Worm (Caenorhabditis elegans) whole organism, L4 larva: ENCODE data around the gene tatn-1.

Experiments
- F26F4.8 ChIP-seq: fragments of 200-800 bp; sonication (Bioruptor generic); conservative IDR thresholded peaks from 2 replicates; pipeline ENCODE4 v1.3.6; 2022; ENCODE audit warnings: missing genetic modification characterization, missing compliant biosample characterization
- T20F7.1 ChIP-seq: fragments of 200-800 bp; sonication (Bioruptor generic); optimal IDR thresholded peaks from 2 replicates; lab custom pipeline; 2018; ENCODE audit warnings: mild to moderate bottlenecking, missing genetic modification characterization, missing compliant biosample characterization
- Y105C5A.15 ChIP-seq: fragments of 200-800 bp; sonication (Bioruptor generic); IDR thresholded peaks from 2 replicates; pipeline ENCODE4 v1.3.6; 2022; ENCODE audit warnings: missing genetic modification characterization, missing compliant biosample characterization
- Y48G9A.11 ChIP-seq: fragments of 200-800 bp; sonication (Bioruptor generic); IDR thresholded peaks from 2 replicates; pipeline ENCODE4 v1.3.6; 2022; ENCODE audit warnings: missing genetic modification reagents, missing genetic modification characterization, missing compliant biosample characterization
- Y5F2A.4 ChIP-seq: fragments of 200-800 bp; sonication (Bioruptor generic); optimal IDR thresholded peaks from 2 replicates; lab custom pipeline; 2018; ENCODE audit warnings: mild to moderate bottlenecking, missing genetic modification characterization, missing compliant biosample characterization
- Y75B8A.6 ChIP-seq: fragments of 200-800 bp; sonication (Bioruptor generic); IDR thresholded peaks from 2 replicates; pipeline ENCODE4 v1.3.6; 2022; ENCODE audit warnings: missing genetic modification reagents, missing genetic modification characterization, missing compliant biosample characterization
- ZK337.2 ChIP-seq: fragments of 200-800 bp; sonication (Bioruptor generic); IDR thresholded peaks from 2 replicates; pipeline ENCODE4 v1.3.6; 2022; ENCODE audit warnings: missing genetic modification reagents, missing genetic modification characterization, missing compliant biosample characterization
- aha-1 ChIP-seq: fragments of 150-350 bp; peaks from one replicate; lab custom pipeline; 2014; ENCODE audit warnings: missing biosample characterization, missing genetic modification characterization
- ama-1 ChIP-seq: fragments of 150-350 bp; optimal IDR thresholded peaks from 2 replicates; lab custom pipeline; 2014; ENCODE audit warnings: inconsistent platforms, mixed read lengths
- ces-1 ChIP-seq: fragments of 150-350 bp; sonication (generic microtip); optimal IDR thresholded peaks from 4 replicates; lab custom pipeline; 2014; ENCODE audit warnings: missing biosample characterization, missing genetic modification reagents, missing genetic modification characterization
- ctbp-1 ChIP-seq: fragments of 200-800 bp; sonication (Bioruptor generic); IDR thresholded peaks from 2 replicates; pipeline ENCODE4 v1.3.6; 2022; ENCODE audit warnings: missing genetic modification reagents, missing genetic modification characterization, missing compliant biosample characterization
- daf-12 ChIP-seq: fragments of 150-350 bp; optimal IDR thresholded peaks from 2 replicates; lab custom pipeline; 2014; ENCODE audit warnings: missing biosample characterization, missing genetic modification reagents, missing genetic modification characterization
- daf-16 ChIP-seq, 3 experiments: sonication (generic microtip); optimal IDR thresholded peaks; 2 replicates each; lab custom pipeline; 2016 to 2017; ENCODE audit warnings: missing genetic modification characterization in 3 of 3, missing genetic modification reagents in 3 of 3, mild to moderate bottlenecking in 2 of 3, missing compliant biosample characterization in 2 of 3, missing biosample characterization in 1 of 3, moderate library complexity in 1 of 3
- daf-19 ChIP-seq: fragments of 200-800 bp; sonication (Bioruptor generic); conservative IDR thresholded peaks from 2 replicates; pipeline ENCODE4 v1.3.6; 2022; ENCODE audit warnings: missing genetic modification characterization, missing compliant biosample characterization
- daf-8 ChIP-seq: fragments of 200-800 bp; sonication (Bioruptor generic); IDR thresholded peaks from 2 replicates; pipeline ENCODE4 v1.3.6; 2022; ENCODE audit warnings: missing genetic modification characterization, missing compliant biosample characterization
- dmd-6 ChIP-seq: fragments of 200-800 bp; sonication (Bioruptor generic); IDR thresholded peaks from 2 replicates; pipeline ENCODE4 v1.3.6; 2022; ENCODE audit warnings: missing genetic modification reagents, missing genetic modification characterization, missing compliant biosample characterization
- dve-1 ChIP-seq: sonication (generic microtip); optimal IDR thresholded peaks from 2 replicates; lab custom pipeline; 2017; ENCODE audit warnings: antibody characterized with exemption, mild to moderate bottlenecking, missing genetic modification characterization, missing compliant biosample characterization; ENCODE audit not compliant: insufficient read depth
- egl-43 ChIP-seq: fragments of 200-800 bp; sonication (Bioruptor generic); IDR thresholded peaks from 2 replicates; pipeline ENCODE4 v1.3.6; 2022; ENCODE audit warnings: missing genetic modification reagents, missing genetic modification characterization, missing compliant biosample characterization
- hif-1 ChIP-seq, 2 experiments: sonication (generic microtip); optimal IDR thresholded peaks; 2 replicates each; lab custom pipeline; 2016 to 2017; ENCODE audit warnings: missing compliant biosample characterization in 2 of 2, missing genetic modification characterization in 2 of 2, missing genetic modification reagents in 2 of 2, missing genotype in 2 of 2, mild to moderate bottlenecking in 1 of 2
- hlh-11 ChIP-seq: fragments of 200-800 bp; sonication (Bioruptor generic); optimal IDR thresholded peaks from 2 replicates; lab custom pipeline; 2018; ENCODE audit warnings: mild to moderate bottlenecking, missing genetic modification characterization, missing compliant biosample characterization
- hlh-30 ChIP-seq: sonication (generic microtip); optimal IDR thresholded peaks from 2 replicates; lab custom pipeline; 2017; ENCODE audit warnings: antibody characterized with exemption, mild to moderate bottlenecking, missing genetic modification characterization, missing compliant biosample characterization; ENCODE audit not compliant: insufficient read depth
- jun-1 ChIP-seq: fragments of 150-350 bp; optimal IDR thresholded peaks from 2 replicates; lab custom pipeline; 2014; ENCODE audit warnings: missing biosample characterization, missing genetic modification reagents, missing genetic modification characterization
- lim-7 ChIP-seq: fragments of 200-800 bp; sonication (Bioruptor generic); IDR thresholded peaks from 2 replicates; pipeline ENCODE4 v1.3.6; 2022; ENCODE audit warnings: missing genetic modification characterization, missing compliant biosample characterization
- lin-38 ChIP-seq: fragments of 200-800 bp; sonication (Bioruptor generic); IDR thresholded peaks from 2 replicates; pipeline ENCODE4 v1.3.6; 2022; ENCODE audit warnings: missing genetic modification reagents, missing genetic modification characterization, missing compliant biosample characterization
- madf-9 ChIP-seq: fragments of 200-800 bp; sonication (Bioruptor generic); conservative IDR thresholded peaks from 2 replicates; pipeline ENCODE4 v1.3.6; 2022; ENCODE audit warnings: missing genetic modification reagents, missing genetic modification characterization, missing compliant biosample characterization
- mdl-1 ChIP-seq, 2 experiments: fragments of 150-350 bp in 1 of 2; sonication (generic microtip) in 1 of 2; optimal IDR thresholded peaks; 2 replicates each; lab custom pipeline; 2014 to 2017; ENCODE audit warnings: missing biosample characterization in 2 of 2, missing genetic modification characterization in 2 of 2
- mxl-2 ChIP-seq: fragments of 200-800 bp; sonication (Bioruptor generic); conservative IDR thresholded peaks from 2 replicates; pipeline ENCODE4 v1.3.6; 2022; ENCODE audit warnings: missing genetic modification reagents, missing genetic modification characterization, missing compliant biosample characterization
- mxl-3 ChIP-seq: fragments of 200-800 bp; sonication (Bioruptor generic); optimal IDR thresholded peaks from 2 replicates; lab custom pipeline; 2018; ENCODE audit warnings: mild to moderate bottlenecking, missing genetic modification characterization, missing compliant biosample characterization
- nhr-10 ChIP-seq: fragments of 150-350 bp; optimal IDR thresholded peaks from 2 replicates; lab custom pipeline; 2014; ENCODE audit warnings: missing biosample characterization, missing genetic modification characterization
- nhr-102 ChIP-seq: sonication (generic microtip); optimal IDR thresholded peaks from 2 replicates; lab custom pipeline; 2016; ENCODE audit warnings: mild to moderate bottlenecking, missing genetic modification characterization, moderate library complexity, missing compliant biosample characterization
- nhr-28 ChIP-seq: fragments of 150-350 bp; optimal IDR thresholded peaks from 2 replicates; lab custom pipeline; 2014; ENCODE audit warnings: missing biosample characterization, missing genetic modification characterization
- nhr-42 ChIP-seq: fragments of 200-800 bp; sonication (Bioruptor generic); IDR thresholded peaks from 2 replicates; pipeline ENCODE4 v1.3.6; 2022; ENCODE audit warnings: missing genetic modification characterization, missing compliant biosample characterization
- nhr-48 ChIP-seq: sonication (generic microtip); optimal IDR thresholded peaks from 2 replicates; lab custom pipeline; 2016; ENCODE audit warnings: mild to moderate bottlenecking, missing genetic modification characterization, missing compliant biosample characterization
- nhr-76 ChIP-seq: fragments of 150-350 bp; optimal IDR thresholded peaks from 2 replicates; lab custom pipeline; 2014; ENCODE audit warnings: missing biosample characterization, missing genetic modification characterization
- php-3 ChIP-seq: fragments of 200-800 bp; sonication (Bioruptor generic); IDR thresholded peaks from 2 replicates; pipeline ENCODE4 v1.3.6; 2022; ENCODE audit warnings: missing genetic modification reagents, missing genetic modification characterization, missing compliant biosample characterization
- rbr-2 ChIP-seq: sonication (generic microtip); optimal IDR thresholded peaks from 2 replicates; lab custom pipeline; 2016; ENCODE audit warnings: missing genotype, missing genetic modification characterization, missing compliant biosample characterization
- tra-1 ChIP-seq: fragments of 200-800 bp; sonication (Bioruptor generic); IDR thresholded peaks from 2 replicates; pipeline ENCODE4 v1.3.6; 2022; ENCODE audit warnings: missing genetic modification reagents, missing genetic modification characterization, missing compliant biosample characterization
- unc-130 ChIP-seq: sonication (generic microtip); optimal IDR thresholded peaks from 2 replicates; lab custom pipeline; 2016; ENCODE audit warnings: missing genetic modification reagents, missing genetic modification characterization, missing compliant biosample characterization
- unc-62 ChIP-seq, 3 experiments: fragments of 150-350 bp in 1 of 3; sonication (generic microtip); optimal IDR thresholded peaks in 2 of 3; peaks in 1 of 3; 1 replicate in 1 of 3; 2 replicates in 2 of 3; lab custom pipeline; 2014 to 2017; ENCODE audit warnings: missing biosample characterization in 3 of 3, missing genetic modification characterization in 3 of 3, missing genetic modification reagents in 3 of 3, missing genotype in 1 of 3
- zag-1 ChIP-seq: fragments of 150-350 bp; optimal IDR thresholded peaks from 2 replicates; lab custom pipeline; 2014; ENCODE audit warnings: missing biosample characterization, missing genetic modification characterization
- zip-11 ChIP-seq: fragments of 200-800 bp; sonication (Bioruptor generic); IDR thresholded peaks from 2 replicates; pipeline ENCODE4 v1.3.6; 2022; ENCODE audit warnings: missing genetic modification characterization, missing compliant biosample characterization

The tatn-1 gene

DNA sequence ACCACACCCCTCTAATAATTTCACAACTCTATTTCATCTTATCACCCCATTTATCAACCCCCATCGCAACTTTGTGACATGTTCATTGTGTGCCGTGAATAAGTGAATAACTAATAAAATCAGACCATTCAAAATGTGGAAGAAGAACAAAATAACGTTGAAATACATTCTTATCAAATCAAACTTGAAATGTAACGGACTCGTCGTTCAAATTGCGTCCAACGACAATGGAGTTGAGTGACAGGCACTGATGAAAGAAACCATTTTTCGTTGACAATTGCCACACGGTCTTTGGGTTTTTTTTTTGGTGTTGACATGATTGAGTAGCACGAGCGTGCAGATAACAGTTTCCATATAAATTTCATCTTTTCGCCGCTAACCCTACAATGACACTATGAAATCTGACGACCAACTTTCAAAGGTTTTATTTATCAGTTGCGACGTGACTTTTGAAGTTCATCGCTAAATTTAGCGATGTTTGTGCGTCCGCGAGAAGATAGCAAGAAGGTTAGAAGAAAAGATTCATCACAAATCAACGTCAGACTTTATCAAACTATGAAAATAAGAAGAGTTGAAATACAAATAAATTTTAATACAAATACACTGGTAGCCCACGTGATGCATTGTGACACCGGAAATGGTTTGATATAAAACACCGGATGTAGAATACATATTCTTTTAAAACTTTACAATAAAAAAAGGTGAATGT, 7.2 kb upstream of the tatn-1 start (continued):
- no peak for TF ChIP-seq ZK337.2 (GFP tag; lab: Robert Waterston, UW)
- TF ChIP-seq F26F4.8: no peak
- no peak for TF ChIP-seq lim-7
- peak; percentile 29 for TF ChIP-seq hlh-30 (tag; lab: Kevin White, UChicago)
- no peak for TF ChIP-seq nhr-42

DNA sequence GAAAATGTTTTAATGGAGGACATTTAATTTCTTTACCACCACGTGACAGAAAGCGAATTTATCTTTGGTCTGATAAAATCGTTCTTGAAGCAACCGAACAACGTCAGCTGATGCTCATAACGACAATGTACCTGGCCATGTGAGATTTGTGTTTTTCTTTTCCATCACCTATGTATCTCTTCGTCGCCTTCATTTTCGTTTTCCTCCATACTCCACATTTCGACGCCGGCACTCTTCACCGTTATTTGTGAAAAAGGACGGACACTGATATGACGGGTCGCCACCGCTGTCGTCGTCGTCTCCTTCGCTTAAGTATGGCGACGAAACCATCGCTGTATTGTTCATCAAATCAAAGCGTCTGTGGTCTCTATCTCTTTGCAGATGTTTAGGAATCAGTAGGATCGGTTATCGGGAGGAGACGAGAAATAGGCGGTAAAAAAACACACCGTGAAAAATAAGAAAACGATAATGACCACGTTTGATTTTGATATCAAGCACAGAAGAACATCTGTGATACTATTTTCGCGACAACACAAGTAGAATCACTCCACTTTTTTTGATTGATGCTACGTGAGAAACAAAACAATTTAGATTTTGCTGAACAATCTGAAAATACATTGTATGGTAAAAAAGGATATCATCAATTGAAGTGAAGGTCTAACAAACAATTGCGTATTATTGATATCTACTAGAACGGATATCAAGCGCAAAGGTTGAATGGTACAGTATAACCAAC, 3.8 kb upstream of the tatn-1 start:
- TF ChIP-seq mdl-1 (tag; optimal IDR thresholded peaks at IDR 0.05; lab: Kevin White, UChicago) (peak in 1 of 2 experiments; percentile 61), nhr-28 (tag; lab: Kevin White, UChicago) (peak; percentile 61), tra-1 (0 out of 2 replicates have a peak, but pooled peaks have one; percentile 35), aha-1 (tag; lab: Kevin White, UChicago) (peak; percentile 64), nhr-10 (peak; percentile 34), ama-1 (lab: Kevin White, UChicago) (no peak), hlh-30 (tag; lab: Kevin White, UChicago) (peak; percentile 77), dmd-6 (GFP tag; lab: Robert Waterston, UW) (peak; percentile 70), dve-1 (peak; percentile 18), nhr-48 (tag; lab: Kevin White, UChicago) (peak; percentile 53), rbr-2 (tag; lab: Kevin White, UChicago) (no peak), php-3 (GFP tag; lab: Robert Waterston, UW) (peak; percentile 40; the same call in 1 of the 2 replicates), daf-16 (GFP tag; optimal IDR thresholded peaks at IDR 0.05; lab: Kevin White, UChicago) (no peak), daf-16 (tag; optimal IDR thresholded peaks at IDR 0.05; lab: Kevin White, UChicago) (peak; percentile 59), unc-62 (GFP tag; optimal IDR thresholded peaks at IDR 0.05 in 1 of 2; lab: Kevin White, UChicago) (peak in 1 of 2 experiments; percentile 90), unc-62 (tag; optimal IDR thresholded peaks at IDR 0.05; lab: Kevin White, UChicago) (no peak), jun-1 (tag; lab: Kevin White, UChicago) (no peak), hlh-11 (peak; percentile 82), hif-1 (tag; optimal IDR thresholded peaks at IDR 0.05; lab: Kevin White, UChicago) (peak; percentile 34 to 74), Y105C5A.15 (GFP tag; lab: Robert Waterston, UW) (no peak), mxl-3 (GFP tag; lab: Kevin White, UChicago) (peak; percentile 65)

DNA sequence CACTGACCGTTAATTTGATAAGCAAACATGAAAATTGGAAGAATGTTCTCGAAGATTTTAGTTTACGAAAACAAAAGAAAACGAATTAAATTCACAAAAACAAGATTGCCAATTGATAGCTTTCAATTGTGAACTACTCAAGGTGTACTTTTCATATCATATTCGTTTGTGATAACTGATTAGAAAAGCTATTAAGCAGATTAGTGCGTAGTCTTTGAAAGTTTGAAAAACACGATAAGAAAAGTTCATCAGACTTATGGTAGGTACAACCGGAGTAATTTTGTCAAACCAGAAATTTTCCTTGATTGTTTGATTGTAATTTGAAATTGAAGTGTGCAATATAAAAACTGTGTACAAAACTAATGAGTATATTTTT, 3.3 kb upstream of the tatn-1 start:
- no peak for TF ChIP-seq daf-12 (tag; lab: Kevin White, UChicago)
- no peak for TF ChIP-seq T20F7.1
- TF ChIP-seq daf-8 (GFP tag; lab: Robert Waterston, UW): no peak
- no peak for TF ChIP-seq tra-1
- TF ChIP-seq lim-7: no peak
- no peak for TF ChIP-seq nhr-48 (tag; lab: Kevin White, UChicago)
- TF ChIP-seq zag-1 (tag; lab: Kevin White, UChicago): no peak
- no peak for TF ChIP-seq egl-43 (GFP tag; lab: Robert Waterston, UW)
- no peak for TF ChIP-seq daf-16 (GFP tag; optimal IDR thresholded peaks at IDR 0.05; lab: Kevin White, UChicago)
- peak; percentile 74 for TF ChIP-seq daf-16 (tag; optimal IDR thresholded peaks at IDR 0.05; lab: Kevin White, UChicago)
- peak; percentile 16 for TF ChIP-seq nhr-28 (tag; lab: Kevin White, UChicago)
- TF ChIP-seq ces-1 (GFP tag; lab: Kevin White, UChicago): no peak
- TF ChIP-seq Y5F2A.4 (GFP tag; lab: Kevin White, UChicago): no peak
- no peak for TF ChIP-seq nhr-76
- TF ChIP-seq F26F4.8: no peak
- no peak for TF ChIP-seq Y48G9A.11
- no peak for TF ChIP-seq Y75B8A.6 (GFP tag; lab: Robert Waterston, UW)
- TF ChIP-seq zip-11 (GFP tag; lab: Robert Waterston, UW): no peak
- TF ChIP-seq madf-9 (GFP tag; lab: Robert Waterston, UW): no peak
- TF ChIP-seq ctbp-1 (GFP tag; lab: Robert Waterston, UW): no peak
- no peak for TF ChIP-seq nhr-102
- TF ChIP-seq unc-130 (GFP tag; lab: Kevin White, UChicago): no peak
- peak; percentile 19; the same call in 1 of the 2 replicates for TF ChIP-seq dmd-6 (GFP tag; lab: Robert Waterston, UW)
- no peak for TF ChIP-seq lin-38 (GFP tag; lab: Robert Waterston, UW)
- TF ChIP-seq unc-62 (GFP tag; optimal IDR thresholded peaks at IDR 0.05 in 1 of 2; lab: Kevin White, UChicago): peak in 1 of 2 experiments; percentile 70
- no peak for TF ChIP-seq unc-62 (tag; optimal IDR thresholded peaks at IDR 0.05; lab: Kevin White, UChicago)
- no peak for TF ChIP-seq mxl-2 (GFP tag; lab: Robert Waterston, UW)
- no peak for TF ChIP-seq hlh-30 (tag; lab: Kevin White, UChicago)
- no peak for TF ChIP-seq daf-19 (GFP tag; lab: Robert Waterston, UW)
- TF ChIP-seq dve-1: peak; percentile 34
